Worm (Caenorhabditis elegans) whole organism, late embryonic: Measurements from ENCODE around the gene npr-24.

Experiments used
- C08G9.2 ChIP-seq: sonication (generic microtip); optimal IDR thresholded peaks from 2 replicates; lab custom pipeline; 2016; ENCODE audit warnings: mild to moderate bottlenecking, missing genetic modification characterization, moderate library complexity, missing compliant biosample characterization
- K09A11.1 ChIP-seq: sonication (generic microtip); optimal IDR thresholded peaks from 2 replicates; lab custom pipeline; 2017; ENCODE audit warnings: antibody characterized with exemption, mild to moderate bottlenecking, missing genetic modification characterization, missing compliant biosample characterization; ENCODE audit not compliant: insufficient read depth
- ceh-18 ChIP-seq: sonication (generic microtip); optimal IDR thresholded peaks from 2 replicates; lab custom pipeline; 2016; ENCODE audit warnings: missing genetic modification characterization, missing compliant biosample characterization
- ceh-19 ChIP-seq: fragments of 200-800 bp; sonication (Bioruptor generic); optimal IDR thresholded peaks from 2 replicates; lab custom pipeline; 2018; ENCODE audit warnings: mild to moderate bottlenecking, missing genetic modification characterization, missing compliant biosample characterization
- ceh-2 ChIP-seq: sonication (generic microtip); optimal IDR thresholded peaks from 2 replicates; lab custom pipeline; 2016; ENCODE audit warnings: missing genotype, missing genetic modification characterization, missing compliant biosample characterization
- ceh-24 ChIP-seq: sonication (generic microtip); optimal IDR thresholded peaks from 2 replicates; lab custom pipeline; 2016; ENCODE audit warnings: mild to moderate bottlenecking, missing genetic modification characterization, missing compliant biosample characterization
- ceh-31 ChIP-seq: sonication (generic microtip); optimal IDR thresholded peaks from 2 replicates; lab custom pipeline; 2016; ENCODE audit warnings: missing genetic modification characterization, missing compliant biosample characterization
- ceh-45 ChIP-seq: fragments of 200-800 bp; sonication (Bioruptor generic); IDR thresholded peaks from 2 replicates; pipeline ENCODE4 v1.3.6; 2022; ENCODE audit warnings: missing genetic modification reagents, missing genetic modification characterization, missing compliant biosample characterization
- che-1 ChIP-seq: sonication (generic microtip); optimal IDR thresholded peaks from 2 replicates; lab custom pipeline; 2016; ENCODE audit warnings: mild to moderate bottlenecking, missing genetic modification characterization, missing compliant biosample characterization
- dve-1 ChIP-seq: sonication (generic microtip); optimal IDR thresholded peaks from 2 replicates; lab custom pipeline; 2017; ENCODE audit warnings: antibody characterized with exemption, mild to moderate bottlenecking, missing genetic modification characterization, missing compliant biosample characterization
- elt-2 ChIP-seq: sonication (generic microtip); optimal IDR thresholded peaks from 2 replicates; lab custom pipeline; 2016; ENCODE audit warnings: missing genetic modification reagents, missing genetic modification characterization, missing compliant biosample characterization
- elt-4 ChIP-seq: sonication (generic microtip); optimal IDR thresholded peaks from 2 replicates; lab custom pipeline; 2016; ENCODE audit warnings: missing genetic modification characterization, missing compliant biosample characterization
- ets-4 ChIP-seq: sonication (generic microtip); optimal IDR thresholded peaks from 2 replicates; lab custom pipeline; 2016; ENCODE audit warnings: missing genetic modification characterization, missing compliant biosample characterization
- fkh-6 ChIP-seq: sonication (generic microtip); optimal IDR thresholded peaks from 2 replicates; lab custom pipeline; 2016; ENCODE audit warnings: missing genetic modification characterization, missing compliant biosample characterization
- hlh-30 ChIP-seq: sonication (generic microtip); optimal IDR thresholded peaks from 2 replicates; lab custom pipeline; 2017; ENCODE audit warnings: antibody characterized with exemption, missing genetic modification characterization, missing compliant biosample characterization; ENCODE audit not compliant: insufficient read depth
- hlh-8 ChIP-seq: sonication (generic microtip); optimal IDR thresholded peaks from 2 replicates; lab custom pipeline; 2016; ENCODE audit warnings: missing genotype, missing genetic modification characterization, missing compliant biosample characterization
- lim-6 ChIP-seq: sonication (generic microtip); optimal IDR thresholded peaks from 2 replicates; lab custom pipeline; 2016; ENCODE audit warnings: missing genetic modification characterization, missing compliant biosample characterization
- lin-11 ChIP-seq: fragments of 200-800 bp; sonication (Bioruptor generic); optimal IDR thresholded peaks from 2 replicates; lab custom pipeline; 2018; ENCODE audit warnings: mild to moderate bottlenecking, missing genetic modification characterization, missing compliant biosample characterization
- mec-3 ChIP-seq: sonication (generic microtip); optimal IDR thresholded peaks from 2 replicates; lab custom pipeline; 2016; ENCODE audit warnings: borderline replicate concordance, missing genetic modification characterization, missing compliant biosample characterization
- nhr-11 ChIP-seq: fragments of 150-350 bp; optimal IDR thresholded peaks from 2 replicates; lab custom pipeline; 2014; ENCODE audit warnings: missing biosample characterization, missing genetic modification characterization
- nhr-232 ChIP-seq: sonication (generic microtip); optimal IDR thresholded peaks from 2 replicates; lab custom pipeline; 2016; ENCODE audit warnings: missing genetic modification characterization, missing compliant biosample characterization
- odd-2 ChIP-seq: sonication (generic microtip); optimal IDR thresholded peaks from 2 replicates; lab custom pipeline; 2017; ENCODE audit warnings: antibody characterized with exemption, mild to moderate bottlenecking, missing genetic modification characterization, missing compliant biosample characterization
- pat-9 ChIP-seq: fragments of 200-800 bp; sonication (Bioruptor generic); optimal IDR thresholded peaks from 2 replicates; lab custom pipeline; 2018; ENCODE audit warnings: mild to moderate bottlenecking, missing genetic modification characterization, moderate library complexity, missing compliant biosample characterization
- pha-4 ChIP-seq: fragments of 150-350 bp; optimal IDR thresholded peaks from 2 replicates; lab custom pipeline; 2018; ENCODE audit warnings: missing biosample characterization, missing genetic modification reagents, missing genetic modification characterization
- rnt-1 ChIP-seq: sonication (generic microtip); optimal IDR thresholded peaks from 2 replicates; lab custom pipeline; 2016; ENCODE audit warnings: missing genetic modification characterization, missing compliant biosample characterization
- sdc-2 ChIP-seq: sonication (generic microtip); optimal IDR thresholded peaks from 2 replicates; lab custom pipeline; 2016; ENCODE audit warnings: missing genotype, missing genetic modification characterization, missing compliant biosample characterization
- sox-4 ChIP-seq: sonication (generic microtip); optimal IDR thresholded peaks from 2 replicates; lab custom pipeline; 2017; ENCODE audit warnings: mild to moderate bottlenecking, missing genetic modification characterization, inconsistent platforms, missing compliant biosample characterization
- tbx-2 ChIP-seq: sonication (generic microtip); optimal IDR thresholded peaks from 2 replicates; lab custom pipeline; 2016; ENCODE audit warnings: missing genetic modification characterization, missing compliant biosample characterization
- tbx-7 ChIP-seq: sonication (generic microtip); optimal IDR thresholded peaks from 2 replicates; lab custom pipeline; 2016; ENCODE audit warnings: missing genotype, missing genetic modification characterization, missing compliant biosample characterization
- ttx-3 ChIP-seq: sonication (generic microtip); optimal IDR thresholded peaks from 2 replicates; lab custom pipeline; 2016; ENCODE audit warnings: missing genetic modification reagents, missing genetic modification characterization, missing compliant biosample characterization
- unc-3 ChIP-seq, 2 experiments: fragments of 200-800 bp in 1 of 2; sonication (Bioruptor generic) in 1 of 2; sonication (generic microtip) in 1 of 2; conservative IDR thresholded peaks in 1 of 2; optimal IDR thresholded peaks in 1 of 2; 2 replicates each; pipeline versions ENCODE4 v1.3.6 to Lab custom; 2016 to 2022; ENCODE audit warnings: missing compliant biosample characterization in 2 of 2, missing genetic modification characterization in 2 of 2, missing genetic modification reagents in 1 of 2
- unc-42 ChIP-seq: sonication (generic microtip); optimal IDR thresholded peaks from 2 replicates; lab custom pipeline; 2016; ENCODE audit warnings: missing genotype, missing genetic modification characterization, missing compliant biosample characterization
- unc-86 ChIP-seq: sonication (generic microtip); optimal IDR thresholded peaks from 2 replicates; lab custom pipeline; 2016; ENCODE audit warnings: missing genetic modification characterization, missing compliant biosample characterization
- zip-5 ChIP-seq: sonication (generic microtip); optimal IDR thresholded peaks from 2 replicates; lab custom pipeline; 2016; ENCODE audit warnings: missing genetic modification characterization, missing compliant biosample characterization

npr-24 gene

DNA sequence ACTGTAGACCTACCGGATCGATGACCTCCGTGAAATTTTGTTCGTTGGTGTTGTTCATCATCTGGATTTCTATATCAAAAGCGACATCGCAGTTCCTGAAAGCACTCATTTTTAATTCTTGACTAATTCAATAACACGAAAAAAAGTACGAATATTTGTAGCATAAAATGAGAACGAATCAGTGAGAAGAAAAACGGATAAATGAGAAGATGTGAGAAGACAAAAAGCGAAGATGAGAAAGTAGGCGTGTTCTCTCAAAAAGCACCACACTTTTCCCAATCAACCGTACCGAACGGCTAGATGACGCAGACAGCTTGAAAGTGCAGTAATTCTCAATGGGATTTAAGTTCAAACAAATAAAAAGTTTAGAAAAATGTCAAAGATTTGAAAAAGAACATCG lies at the start of gene npr-24:
Gene npr-24, minus strand, starts transcription at position 101 of the 400 bp plus-strand sequence.
- TF ChIP-seq unc-42 (tag; lab: Kevin White, UChicago) (no peak), ceh-45 (GFP tag; lab: Robert Waterston, UW) (no peak), mec-3 (tag; lab: Kevin White, UChicago) (no peak), pha-4 (tag; lab: Kevin White, UChicago) (no peak), fkh-6 (tag; lab: Kevin White, UChicago) (no peak), ets-4 (no peak), nhr-11 (no peak), ttx-3 (tag; lab: Kevin White, UChicago) (no peak), elt-4 (tag; lab: Kevin White, UChicago) (no peak), lin-11 (tag; lab: Kevin White, UChicago) (no peak), nhr-232 (tag; lab: Kevin White, UChicago) (no peak), ceh-19 (GFP tag; lab: Kevin White, UChicago) (no peak), lim-6 (tag; lab: Kevin White, UChicago) (no peak), ceh-31 (tag; lab: Kevin White, UChicago) (no peak), pat-9 (tag; lab: Kevin White, UChicago) (no peak)
- TF ChIP-seq, all 69 proteins: peak for 0

DNA sequence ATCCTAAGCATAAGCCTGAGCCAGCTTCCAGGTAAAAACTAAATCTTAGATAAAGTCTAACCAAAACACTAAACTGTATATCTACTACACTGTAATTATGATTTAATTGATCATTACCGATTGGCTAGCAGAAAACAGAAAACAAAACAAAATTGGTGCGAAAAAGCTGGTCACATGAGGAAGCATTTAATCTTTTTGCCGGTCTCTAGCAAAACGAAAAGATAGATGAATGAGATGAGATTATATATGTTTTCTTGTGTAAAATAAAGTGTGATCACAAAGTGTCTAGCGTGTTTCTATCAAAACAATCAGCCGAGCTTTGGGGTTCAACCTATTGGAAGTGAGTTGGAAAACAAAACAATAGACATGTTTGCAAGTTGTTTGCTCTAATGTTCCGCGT lies 48.2 kb upstream of the npr-24 start:
- TF ChIP-seq C08G9.2 (tag; lab: Kevin White, UChicago) (no peak), unc-3 (GFP tag; conservative IDR thresholded peaks at IDR 0.05; lab: Robert Waterston, UW) (no peak), unc-3 (tag; optimal IDR thresholded peaks at IDR 0.05; lab: Kevin White, UChicago) (no peak), hlh-8 (no peak), tbx-7 (no peak), lim-6 (tag; lab: Kevin White, UChicago) (no peak), K09A11.1 (tag; lab: Kevin White, UChicago) (no peak), tbx-2 (tag; lab: Kevin White, UChicago) (no peak), ceh-2 (tag; lab: Kevin White, UChicago) (no peak), elt-2 (tag; lab: Kevin White, UChicago) (no peak), pha-4 (tag; lab: Kevin White, UChicago) (no peak), fkh-6 (tag; lab: Kevin White, UChicago) (no peak), rnt-1 (tag; lab: Kevin White, UChicago) (no peak), sdc-2 (tag; lab: Kevin White, UChicago) (no peak), zip-5 (tag; lab: Kevin White, UChicago) (no peak), pat-9 (tag; lab: Kevin White, UChicago) (no peak), hlh-30 (tag; lab: Kevin White, UChicago) (no peak), odd-2 (tag; lab: Kevin White, UChicago) (no peak)
- TF ChIP-seq, all 69 proteins: peak for 0

DNA sequence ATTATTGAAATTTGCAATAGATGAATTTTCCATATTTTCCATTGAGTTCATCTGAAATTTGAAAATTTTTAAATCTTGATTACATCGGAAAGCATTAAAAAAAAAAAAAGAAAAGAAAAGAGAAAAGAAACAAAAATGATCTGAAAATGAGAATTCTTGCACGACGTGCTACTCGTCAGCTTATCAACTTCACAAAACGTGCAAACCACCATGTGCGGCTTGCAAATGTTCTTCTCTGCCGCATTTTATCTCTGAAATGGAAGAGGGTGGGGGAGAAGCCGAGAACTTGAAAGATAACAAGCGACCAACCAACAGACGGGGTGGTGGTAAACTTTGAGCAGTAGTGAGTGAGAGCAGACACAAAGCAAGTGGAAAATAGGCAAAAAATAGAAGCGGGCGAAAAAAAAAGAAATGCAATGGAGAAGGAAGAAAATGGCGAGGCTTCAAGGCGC lies 47.4 kb upstream of the npr-24 start, which contains the start of gene F31A3.3:
Gene F31A3.3, minus strand, starts transcription at position 51 of the 452 bp plus-strand sequence.
- no peak for TF ChIP-seq nhr-232 (tag; lab: Kevin White, UChicago)
- no peak for TF ChIP-seq zip-5 (tag; lab: Kevin White, UChicago)
- TF ChIP-seq ceh-45 (GFP tag; lab: Robert Waterston, UW), result no peak
- peak; percentile 25 for TF ChIP-seq elt-2 (tag; lab: Kevin White, UChicago)
- TF ChIP-seq, all 69 proteins: peak for 1

DNA sequence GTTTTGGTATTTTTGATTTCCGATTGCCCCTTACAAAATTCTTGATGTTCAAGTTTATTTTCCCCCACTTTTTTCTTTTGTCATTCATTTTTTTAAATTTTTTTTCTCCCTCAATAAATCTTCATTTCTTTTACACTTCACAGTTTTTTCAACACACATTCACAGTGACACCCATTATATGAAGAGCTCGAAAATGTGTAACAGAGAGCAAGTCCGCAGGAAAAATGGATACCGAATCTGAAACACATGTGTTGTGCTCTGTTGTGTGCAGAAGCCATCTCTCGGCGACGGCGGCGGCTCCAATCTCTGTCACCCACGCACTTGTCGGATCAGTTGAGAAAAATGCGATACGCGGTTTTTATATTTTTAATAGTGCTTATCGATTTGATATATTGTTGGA lies 41.4 kb upstream of the npr-24 start, which contains the start of gene sup-10:
Gene sup-10, plus strand, starts transcription at position 277 of the 400 bp plus-strand sequence.
- TF ChIP-seq ceh-18 (tag; lab: Kevin White, UChicago) (peak; percentile 54), che-1 (tag; lab: Kevin White, UChicago) (no peak)

DNA sequence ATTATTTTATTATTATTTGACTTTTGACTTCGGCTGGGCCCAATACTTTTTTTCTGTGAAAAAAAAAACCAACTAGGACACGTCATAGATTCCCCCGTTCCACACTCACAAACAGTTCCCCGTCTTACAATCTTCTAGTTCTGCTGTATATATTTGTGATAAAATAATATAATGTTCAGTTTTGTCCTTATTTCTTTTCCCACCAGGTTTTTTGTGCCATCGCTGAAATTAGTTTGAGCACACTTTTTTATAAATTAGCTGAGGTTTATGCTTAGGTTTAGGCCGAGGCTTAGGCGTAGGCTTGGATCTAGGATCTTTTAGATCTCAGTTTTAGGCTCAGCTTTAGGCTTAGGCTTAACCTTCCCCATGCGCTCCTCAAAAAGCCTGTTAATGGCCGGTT lies 40.7 kb upstream of the npr-24 start:
- TF ChIP-seq dve-1 (tag; lab: Kevin White, UChicago) (no peak), sox-4 (tag; lab: Kevin White, UChicago) (no peak), lim-6 (tag; lab: Kevin White, UChicago) (no peak), lin-11 (tag; lab: Kevin White, UChicago) (no peak), ceh-24 (tag; lab: Kevin White, UChicago) (no peak), unc-86 (tag; lab: Kevin White, UChicago) (no peak)
